Fruit fly (Drosophila melanogaster) whole organism, adult: ENCODE measurements around the gene CG17109.

Source experiments
- CG11617 ChIP-seq: fragments of 200-800 bp; sonication (Bioruptor generic); optimal IDR thresholded peaks from 2 replicates; lab custom pipeline; 2017; ENCODE audit warnings: mild to moderate bottlenecking, missing biosample characterization, missing genetic modification reagents, missing genetic modification characterization
- CG14711 ChIP-seq: fragments of 200-800 bp; sonication (Bioruptor generic); optimal IDR thresholded peaks from 2 replicates; lab custom pipeline; 2018; ENCODE audit warnings: missing biosample characterization, mild to moderate bottlenecking, missing genetic modification characterization, moderate library complexity
- CG1620 ChIP-seq: fragments of 200-800 bp; sonication (Bioruptor generic); optimal IDR thresholded peaks from 2 replicates; lab custom pipeline; 2016; ENCODE audit warnings: missing biosample characterization, missing genetic modification characterization
- CG33017 ChIP-seq: fragments of 200-800 bp; sonication (Bioruptor generic); optimal IDR thresholded peaks from 2 replicates; lab custom pipeline; 2018; ENCODE audit warnings: missing biosample characterization, mild to moderate bottlenecking, missing genetic modification characterization, moderate library complexity
- CG5204 ChIP-seq: fragments of 200-800 bp; sonication (Bioruptor generic); optimal IDR thresholded peaks from 2 replicates; lab custom pipeline; 2016; ENCODE audit warnings: missing biosample characterization, missing genetic modification characterization
- Clk ChIP-seq: fragments of 200-800 bp; sonication (Bioruptor generic); optimal IDR thresholded peaks from 2 replicates; lab custom pipeline; 2017; ENCODE audit warnings: missing biosample characterization, missing genetic modification characterization
- Hr96 ChIP-seq: fragments of 200-800 bp; sonication (Bioruptor generic); optimal IDR thresholded peaks from 2 replicates; lab custom pipeline; 2016; ENCODE audit warnings: missing biosample characterization, missing genetic modification characterization
- cnc ChIP-seq, 2 experiments: fragments of >200 bp; optimal IDR thresholded peaks; 2 replicates each; lab custom pipeline; 2017
- kay ChIP-seq: fragments of 200-800 bp; sonication (Bioruptor generic); peaks from one replicate; lab custom pipeline; 2016; ENCODE audit warnings: missing biosample characterization, missing genetic modification characterization, borderline replicate concordance
- ovo ChIP-seq: fragments of 200-800 bp; sonication (Bioruptor generic); optimal IDR thresholded peaks from 2 replicates; lab custom pipeline; 2016; ENCODE audit warnings: missing biosample characterization, missing genetic modification characterization
- pad ChIP-seq: fragments of 200-800 bp; sonication (Bioruptor generic); optimal IDR thresholded peaks from 3 replicates; lab custom pipeline; 2017; ENCODE audit warnings: missing biosample characterization, missing genetic modification characterization, mild to moderate bottlenecking, moderate library complexity, missing genetic modification reagents
- tj ChIP-seq: fragments of 200-800 bp; sonication (Bioruptor generic); optimal IDR thresholded peaks from 3 replicates; lab custom pipeline; 2017; ENCODE audit warnings: missing biosample characterization, mild to moderate bottlenecking, missing genetic modification characterization, moderate library complexity

- TF ChIP-seq CG1620 (GFP tag; lab: Kevin White, UChicago) = no peak
- TF ChIP-seq pad (GFP tag; lab: Kevin White, UChicago) = no peak
- TF ChIP-seq Clk = no peak
- TF ChIP-seq CG14711 (tag; lab: Kevin White, UChicago) = no peak
- no peak for TF ChIP-seq cnc (optimal IDR thresholded peaks at IDR 0.05; lab: Kevin White, UChicago)
- no peak for TF ChIP-seq tj
- TF ChIP-seq ovo = no peak
- TF ChIP-seq CG5204 (GFP tag; lab: Kevin White, UChicago) = no peak
- no peak for TF ChIP-seq CG11617 (GFP tag; lab: Kevin White, UChicago)
- TF ChIP-seq kay (GFP tag; lab: Kevin White, UChicago) = no peak
- TF ChIP-seq Hr96 = no peak
- TF ChIP-seq CG33017 = no peak
Measured at dm6 chr3R:23081265-23081664, 14.2 kb upstream of the CG17109 start.
